Worm (Caenorhabditis elegans) whole organism, L4 larva: ENCODE results near the gene col-74.
A peak's percentile ranks its signal among the peaks of the same experiment; 100 is the strongest.

Experiments used
- ZK337.2 ChIP-seq: fragments of 200-800 bp; sonication (Bioruptor generic); IDR thresholded peaks from 2 replicates; pipeline ENCODE4 v1.3.6; 2022; ENCODE audit warnings: missing genetic modification reagents, missing genetic modification characterization, missing compliant biosample characterization
- arid-1 ChIP-seq: fragments of 200-800 bp; sonication (Bioruptor generic); conservative IDR thresholded peaks from 2 replicates; pipeline ENCODE4 v1.3.6; 2022; ENCODE audit warnings: missing genetic modification reagents, missing genetic modification characterization, missing compliant biosample characterization
- daf-19 ChIP-seq: fragments of 200-800 bp; sonication (Bioruptor generic); conservative IDR thresholded peaks from 2 replicates; pipeline ENCODE4 v1.3.6; 2022; ENCODE audit warnings: missing genetic modification characterization, missing compliant biosample characterization
- egl-27 ChIP-seq: sonication (generic microtip); optimal IDR thresholded peaks from 3 replicates; lab custom pipeline; 2017; ENCODE audit warnings: missing biosample characterization, missing genetic modification reagents, missing genetic modification characterization
- lin-15B ChIP-seq: fragments of 150-350 bp; sonication (generic microtip); optimal IDR thresholded peaks from 3 replicates; lab custom pipeline; 2014; ENCODE audit warnings: missing biosample characterization, missing genetic modification characterization
- lsy-2 ChIP-seq, 2 experiments: fragments of 150-350 bp in 1 of 2; sonication (generic microtip) in 1 of 2; optimal IDR thresholded peaks; 2 replicates each; lab custom pipeline; 2014 to 2017; ENCODE audit warnings: missing biosample characterization in 2 of 2, missing genetic modification characterization in 2 of 2
- mxl-2 ChIP-seq: fragments of 200-800 bp; sonication (Bioruptor generic); conservative IDR thresholded peaks from 2 replicates; pipeline ENCODE4 v1.3.6; 2022; ENCODE audit warnings: missing genetic modification reagents, missing genetic modification characterization, missing compliant biosample characterization
- mxl-3 ChIP-seq: fragments of 200-800 bp; sonication (Bioruptor generic); optimal IDR thresholded peaks from 2 replicates; lab custom pipeline; 2018; ENCODE audit warnings: mild to moderate bottlenecking, missing genetic modification characterization, missing compliant biosample characterization
- nhr-76 ChIP-seq: fragments of 150-350 bp; optimal IDR thresholded peaks from 2 replicates; lab custom pipeline; 2014; ENCODE audit warnings: missing biosample characterization, missing genetic modification characterization
- saeg-2 ChIP-seq: fragments of 200-800 bp; sonication (Bioruptor generic); IDR thresholded peaks from 2 replicates; pipeline ENCODE4 v1.3.6; 2022; ENCODE audit warnings: missing genetic modification reagents, missing genetic modification characterization, missing compliant biosample characterization
- snpc-4 ChIP-seq: fragments of 150-350 bp; optimal IDR thresholded peaks from 2 replicates; lab custom pipeline; 2014; ENCODE audit warnings: missing biosample characterization, missing genetic modification characterization
- unc-62 ChIP-seq, 3 experiments: fragments of 150-350 bp in 1 of 3; sonication (generic microtip); optimal IDR thresholded peaks in 2 of 3; peaks in 1 of 3; 1 replicate in 1 of 3; 2 replicates in 2 of 3; lab custom pipeline; 2014 to 2017; ENCODE audit warnings: missing biosample characterization in 3 of 3, missing genetic modification characterization in 3 of 3, missing genetic modification reagents in 3 of 3, missing genotype in 1 of 3

ce11 chrII:5871508-5871907, 41.3 kb downstream of the col-74 start:
- TF ChIP-seq egl-27 (tag; lab: Kevin White, UChicago) (no peak), ZK337.2 (no peak), lin-15B (no peak), snpc-4 (no peak), nhr-76 (no peak), mxl-2 (GFP tag; lab: Robert Waterston, UW) (no peak), lsy-2 (tag; optimal IDR thresholded peaks at IDR 0.05; lab: Kevin White, UChicago) (no peak), saeg-2 (GFP tag; lab: Robert Waterston, UW) (no peak), unc-62 (GFP tag; optimal IDR thresholded peaks at IDR 0.05 in 1 of 2; lab: Kevin White, UChicago) (peak in 1 of 2 experiments; percentile 93), unc-62 (tag; optimal IDR thresholded peaks at IDR 0.05; lab: Kevin White, UChicago) (no peak), mxl-3 (GFP tag; lab: Kevin White, UChicago) (no peak), daf-19 (no peak), arid-1 (GFP tag; lab: Robert Waterston, UW) (no peak)
